Fruit fly (Drosophila melanogaster): ENCODE results near the gene Yod1.

Gene Yod1

DNA sequence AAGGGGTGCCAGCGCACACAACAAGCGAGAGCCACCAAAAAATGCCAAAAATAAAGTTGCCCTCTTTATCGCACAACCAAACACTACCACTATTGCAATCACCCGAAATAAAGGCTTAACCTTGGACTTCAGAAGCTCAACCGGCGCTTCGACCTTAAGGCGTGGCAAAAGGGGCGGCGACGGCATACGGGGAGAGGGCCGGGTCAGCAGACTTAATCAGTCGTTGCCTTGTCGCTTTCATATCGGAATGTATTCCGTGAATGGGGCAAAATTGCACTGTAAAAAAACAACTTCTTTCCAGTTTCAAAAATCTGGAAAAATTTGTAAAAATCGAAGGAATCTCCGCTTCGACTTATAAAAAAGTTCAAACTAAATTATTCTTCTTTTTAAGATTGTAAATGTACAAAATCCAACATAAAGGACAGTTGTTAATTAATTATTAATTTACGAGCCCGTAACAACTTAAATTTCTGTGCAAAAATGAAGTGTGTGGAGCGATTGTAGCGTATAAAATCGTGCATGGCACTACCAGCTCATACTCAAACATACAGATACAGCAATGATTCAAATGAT lies 49.4 kb downstream of the Yod1 start (continued):
- TF ChIP-seq CG31224 (GFP tag; IDR thresholded peaks at IDR 0.05) (no peak), MTF-1 (GFP tag; optimal IDR thresholded peaks at IDR 0.05; ENCODE audit: borderline replicate concordance) (no peak), pan (optimal IDR thresholded peaks at IDR 0.05) (no peak), pan (GFP tag; optimal IDR thresholded peaks at IDR 0.05 in 1 of 2, IDR thresholded peaks at IDR 0.05 in 1 of 2) (no peak), H2.0 (GFP tag; IDR thresholded peaks at IDR 0.05) (no peak), chinmo (GFP tag; IDR thresholded peaks at IDR 0.05; ENCODE audit: partially characterized antibody) (no peak), dmrt99B (tag; optimal IDR thresholded peaks at IDR 0.05) (no peak), tna (GFP tag; IDR thresholded peaks at IDR 0.05; ENCODE audit: partially characterized antibody) (no peak), org-1 (GFP tag; optimal IDR thresholded peaks at IDR 0.05) (no peak), BtbVII (GFP tag; optimal IDR thresholded peaks at IDR 0.05) (no peak), CG9727 (GFP tag; optimal IDR thresholded peaks at IDR 0.05) (peak; percentile 0), grau (tag; optimal IDR thresholded peaks at IDR 0.05) (peak; percentile 7), odd (GFP tag; optimal IDR thresholded peaks at IDR 0.05) (no peak), salm (tag; optimal IDR thresholded peaks at IDR 0.05) (no peak), Tbp (GFP tag; optimal IDR thresholded peaks at IDR 0.05) (no peak), CG8924 (tag; optimal IDR thresholded peaks at IDR 0.05) (no peak), inv (GFP tag; IDR thresholded peaks at IDR 0.05; ENCODE audit: partially characterized antibody) (no peak), CG33557 (GFP tag; optimal IDR thresholded peaks at IDR 0.05) (no peak), vvl (GFP tag; IDR thresholded peaks at IDR 0.05) (no peak), CG13287 (GFP tag; IDR thresholded peaks at IDR 0.05; ENCODE audit: partially characterized antibody) (no peak), Kr (GFP tag; optimal IDR thresholded peaks at IDR 0.05) (no peak), tll (GFP tag; optimal IDR thresholded peaks at IDR 0.05) (no peak), Fer2 (tag; optimal IDR thresholded peaks at IDR 0.05) (no peak), gem (tag; optimal IDR thresholded peaks at IDR 0.05) (peak; percentile 8), CTCF (GFP tag; optimal IDR thresholded peaks at IDR 0.05) (no peak), esg (GFP tag; conservative IDR thresholded peaks at IDR 0.05) (0 out of 2 replicates have a peak, but pooled peaks have one; percentile 11), Adf1 (GFP tag; IDR thresholded peaks at IDR 0.05) (no peak), crp (GFP tag; optimal IDR thresholded peaks at IDR 0.05) (no peak)

dm6 chr3L:5183662-5184061 lies 50.0 kb downstream of the Yod1 start:
- TF ChIP-seq cg (GFP tag; optimal IDR thresholded peaks at IDR 0.05) (no peak), eve (GFP tag; optimal IDR thresholded peaks at IDR 0.05) (peak in 1 of 2 experiments; percentile 19), chinmo (GFP tag; IDR thresholded peaks at IDR 0.05; ENCODE audit: partially characterized antibody) (0 out of 4 replicates have a peak, but pooled peaks have one; percentile 2)

DNA sequence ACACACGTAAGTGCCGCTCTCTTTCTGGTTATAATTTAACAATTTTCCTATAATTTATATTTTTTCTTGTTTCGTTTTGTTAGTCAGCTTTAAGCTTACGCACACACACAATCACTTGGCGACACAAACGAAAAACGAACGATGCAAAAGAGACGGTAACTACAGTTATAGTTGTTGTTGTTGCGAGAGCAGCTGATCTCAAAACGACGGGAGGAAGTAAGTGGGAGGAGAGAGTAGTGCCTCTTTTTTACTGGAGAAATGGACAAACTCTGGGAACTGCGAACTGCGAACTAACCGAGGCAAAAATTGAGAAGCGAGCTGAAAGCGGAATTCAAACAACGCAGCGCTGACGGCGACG lies 50.8 kb downstream of the Yod1 start:
- TF ChIP-seq Jarid2 (GFP tag; optimal IDR thresholded peaks at IDR 0.05) = peak; percentile 77
- peak; percentile 80 for TF ChIP-seq CG12769 (tag; optimal IDR thresholded peaks at IDR 0.05)
- peak; percentile 76 for TF ChIP-seq sens (GFP tag)
- TF ChIP-seq pnt (GFP tag; optimal IDR thresholded peaks at IDR 0.05) = no peak
- peak; percentile 46 for TF ChIP-seq cg (GFP tag; optimal IDR thresholded peaks at IDR 0.05)
- TF ChIP-seq lbe (GFP tag; optimal IDR thresholded peaks at IDR 0.05) = peak; percentile 9
- TF ChIP-seq CG8290 (GFP tag; optimal IDR thresholded peaks at IDR 0.05) = no peak
- TF ChIP-seq CG8290 (tag; optimal IDR thresholded peaks at IDR 0.05) = peak in 1 of 2 experiments; percentile 25
- TF ChIP-seq abd-A (tag; optimal IDR thresholded peaks at IDR 0.05) = peak; percentile 12
- no peak for TF ChIP-seq NK7.1 (GFP tag; optimal IDR thresholded peaks at IDR 0.05)
- TF ChIP-seq Deaf1 (tag; optimal IDR thresholded peaks at IDR 0.05) = peak; percentile 41
- peak in 1 of 3 experiments; percentile 8 for TF ChIP-seq Stat92E (GFP tag; optimal IDR thresholded peaks at IDR 0.05)
- TF ChIP-seq CG4360 (GFP tag; IDR thresholded peaks at IDR 0.05) = peak; percentile 75
- peak; percentile 77; the same call in 2 of the 4 replicates for TF ChIP-seq chinmo (GFP tag; IDR thresholded peaks at IDR 0.05; ENCODE audit: partially characterized antibody)
- TF ChIP-seq psq (GFP tag; optimal IDR thresholded peaks at IDR 0.05) = peak; percentile 55
- peak; percentile 4 for TF ChIP-seq CG31365 (tag; optimal IDR thresholded peaks at IDR 0.05)
- TF ChIP-seq crp (GFP tag; optimal IDR thresholded peaks at IDR 0.05) = peak in 1 of 2 experiments; percentile 49
- TF ChIP-seq CG18476 (GFP tag; optimal IDR thresholded peaks at IDR 0.05) = no peak
- no peak for TF ChIP-seq CG4730 (GFP tag; IDR thresholded peaks at IDR 0.05)
- peak; percentile 69 for TF ChIP-seq Med (GFP tag)
- 0 out of 2 replicates have a peak, but pooled peaks have one; percentile 6 for TF ChIP-seq E2f1 (GFP tag; IDR thresholded peaks at IDR 0.05)

Measured in whole organism, embryonic.